Fruit fly (Drosophila melanogaster): Measurements from ENCODE around the gene Ykt6.

Ykt6 gene

DNA sequence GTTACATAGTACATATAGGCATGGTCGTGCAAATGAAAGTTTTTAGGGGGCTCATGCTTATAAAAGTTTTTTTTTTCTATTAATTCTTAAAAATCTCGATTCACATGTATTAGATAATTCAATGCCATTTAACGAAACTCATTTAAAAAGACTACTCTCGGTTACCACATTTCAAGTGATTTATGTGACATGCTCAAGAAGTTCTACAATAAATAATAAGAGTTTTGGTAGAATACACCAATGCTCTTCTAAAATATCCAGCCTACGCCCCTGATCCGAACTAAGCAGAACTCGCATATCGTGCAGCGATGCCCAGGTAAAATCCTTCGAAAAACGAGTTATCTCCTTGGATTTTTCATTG is 27.7 kb upstream of the Ykt6 start (continued):
- TF ChIP-seq Hr38 (GFP tag; optimal IDR thresholded peaks at IDR 0.05) = no peak
- TF ChIP-seq OdsH (GFP tag; optimal IDR thresholded peaks at IDR 0.05) = peak; percentile 63
- TF ChIP-seq Smox (GFP tag; optimal IDR thresholded peaks at IDR 0.05) = peak; percentile 70
- TF ChIP-seq lz (GFP tag; optimal IDR thresholded peaks at IDR 0.05) = peak; percentile 67
- peak; percentile 41 for TF ChIP-seq Sox102F (GFP tag; optimal IDR thresholded peaks at IDR 0.05)
- TF ChIP-seq Eip78C (GFP tag) = peak; percentile 90
- TF ChIP-seq Ets96B (tag; optimal IDR thresholded peaks at IDR 0.05) = peak; percentile 44
- TF ChIP-seq CG1621 (tag; optimal IDR thresholded peaks at IDR 0.05) = no peak

dm6 chrX:7893411-7894122 is 26.6 kb upstream of the Ykt6 start, which contains the start of the genes CG45089, ND-MNLL and p115:
CG45089 (minus strand) TSS chrX:7893798.
ND-MNLL (minus strand) TSS chrX:7893798.
p115 (plus strand) TSS chrX:7894031.
- TF ChIP-seq CG8632 (GFP tag; optimal IDR thresholded peaks at IDR 0.05) (no peak), CG3919 (GFP tag; optimal IDR thresholded peaks at IDR 0.05) (peak; percentile 59), svp (GFP tag) (peak; percentile 65), lz (GFP tag; optimal IDR thresholded peaks at IDR 0.05) (peak; percentile 57), Sox102F (GFP tag; optimal IDR thresholded peaks at IDR 0.05) (peak; percentile 42), Sox15 (GFP tag; optimal IDR thresholded peaks at IDR 0.05) (no peak), CG11762 (GFP tag; optimal IDR thresholded peaks at IDR 0.05; ENCODE audit: insufficient read depth) (no peak), CG6163 (GFP tag; IDR thresholded peaks at IDR 0.05) (peak; percentile 56; the same call in 2 of the 3 replicates), CG10669 (GFP tag; optimal IDR thresholded peaks at IDR 0.05) (peak; percentile 26), CG31627 (GFP tag; optimal IDR thresholded peaks at IDR 0.05) (peak; percentile 50), esn (GFP tag; optimal IDR thresholded peaks at IDR 0.05) (peak; percentile 59), Gug (GFP tag; IDR thresholded peaks at IDR 0.05) (no peak), CG9139 (GFP tag; optimal IDR thresholded peaks at IDR 0.05) (no peak), Lpt (GFP tag; optimal IDR thresholded peaks at IDR 0.05) (no peak), fd85E (GFP tag; optimal IDR thresholded peaks at IDR 0.05) (no peak), Eip75B (GFP tag; optimal IDR thresholded peaks at IDR 0.05) (peak; percentile 35), CG7368 (GFP tag; optimal IDR thresholded peaks at IDR 0.05) (no peak), CG11294 (GFP tag; IDR thresholded peaks at IDR 0.05) (no peak), dac (GFP tag; optimal IDR thresholded peaks at IDR 0.05) (no peak), CG6854 (GFP tag; optimal IDR thresholded peaks at IDR 0.05) (no peak), CG16779 (tag; optimal IDR thresholded peaks at IDR 0.05) (no peak), CG1621 (tag; optimal IDR thresholded peaks at IDR 0.05) (no peak), Eip78C (GFP tag) (peak; percentile 58), acj6 (GFP tag; optimal IDR thresholded peaks at IDR 0.05) (peak; percentile 51), Hr39 (GFP tag; optimal IDR thresholded peaks at IDR 0.05) (peak; percentile 48), net (GFP tag; optimal IDR thresholded peaks at IDR 0.05) (no peak), cyc (GFP tag; optimal IDR thresholded peaks at IDR 0.05) (peak; percentile 46), CG3032 (tag; optimal IDR thresholded peaks at IDR 0.05) (peak; percentile 51), Ets96B (tag; optimal IDR thresholded peaks at IDR 0.05) (peak; percentile 48), CG15336 (GFP tag; IDR thresholded peaks at IDR 0.05) (no peak), CG6276 (GFP tag; optimal IDR thresholded peaks at IDR 0.05) (no peak), CG34406 (GFP tag; optimal IDR thresholded peaks at IDR 0.05) (peak; percentile 28), Blimp-1 (GFP tag; optimal IDR thresholded peaks at IDR 0.05) (no peak), OdsH (GFP tag; optimal IDR thresholded peaks at IDR 0.05) (peak; percentile 45), CG8119 (GFP tag; IDR thresholded peaks at IDR 0.05) (peak; percentile 43; the same call in 1 of the 3 replicates), eg (GFP tag; IDR thresholded peaks at IDR 0.05) (peak; percentile 49; the same call in 2 of the 3 replicates), vri (GFP tag; optimal IDR thresholded peaks at IDR 0.05) (peak; percentile 70), ss (GFP tag; optimal IDR thresholded peaks at IDR 0.05) (peak in 1 of 2 experiments; percentile 4), Hr38 (GFP tag; optimal IDR thresholded peaks at IDR 0.05) (no peak), pdm3 (GFP tag; optimal IDR thresholded peaks at IDR 0.05) (peak; percentile 61), Eip93F (GFP tag; optimal IDR thresholded peaks at IDR 0.05) (peak; percentile 57), CG6792 (GFP tag; optimal IDR thresholded peaks at IDR 0.05) (peak; percentile 41), CG32006 (GFP tag; optimal IDR thresholded peaks at IDR 0.05) (peak; percentile 6), achi (GFP tag; optimal IDR thresholded peaks at IDR 0.05) (peak; percentile 76), spab (GFP tag; optimal IDR thresholded peaks at IDR 0.05) (no peak), CG4318 (GFP tag; optimal IDR thresholded peaks at IDR 0.05) (no peak), fkh (GFP tag; optimal IDR thresholded peaks at IDR 0.05) (no peak)

All from whole organism, prepupa.